Fruit fly (Drosophila melanogaster) whole organism, prepupa: ENCODE measurements around the gene mew.

Experiments used
- CG10669 ChIP-seq: fragments of 200-800 bp; sonication (Bioruptor generic); optimal IDR thresholded peaks from 3 replicates; lab custom pipeline; 2018; ENCODE audit warnings: missing biosample characterization, mild to moderate bottlenecking, missing genetic modification characterization, moderate library complexity
- CG11294 ChIP-seq: fragments of 200-800 bp; sonication (Bioruptor generic); IDR thresholded peaks from 2 replicates; pipeline ENCODE4 v1.3.6; 2022; ENCODE audit warnings: missing biosample characterization, missing genetic modification characterization
- CG11762 ChIP-seq: fragments of 200-800 bp; sonication (Bioruptor generic); optimal IDR thresholded peaks from 3 replicates; lab custom pipeline; 2016; ENCODE audit warnings: missing biosample characterization, missing genetic modification characterization; ENCODE audit not compliant: insufficient read depth
- CG11902 ChIP-seq: fragments of 200-800 bp; sonication (Bioruptor generic); optimal IDR thresholded peaks from 3 replicates; lab custom pipeline; 2016; ENCODE audit warnings: missing biosample characterization, missing genetic modification characterization
- CG15336 ChIP-seq: fragments of 200-800 bp; sonication (Bioruptor generic); IDR thresholded peaks from 2 replicates; pipeline ENCODE4 v1.3.6; 2022; ENCODE audit warnings: missing biosample characterization, missing genetic modification characterization
- CG16779 ChIP-seq: fragments of 200-800 bp; sonication (Bioruptor generic); optimal IDR thresholded peaks from 3 replicates; lab custom pipeline; 2017; ENCODE audit warnings: missing biosample characterization, mild to moderate bottlenecking, missing genetic modification characterization
- CG32006 ChIP-seq: fragments of 200-800 bp; sonication (Bioruptor generic); optimal IDR thresholded peaks from 3 replicates; lab custom pipeline; 2017; ENCODE audit warnings: missing biosample characterization, mild to moderate bottlenecking, missing genetic modification characterization
- CG3919 ChIP-seq: fragments of 200-800 bp; sonication (Bioruptor generic); optimal IDR thresholded peaks from 3 replicates; lab custom pipeline; 2016; ENCODE audit warnings: missing biosample characterization, missing genetic modification characterization
- CG4318 ChIP-seq: fragments of 200-800 bp; sonication (Bioruptor generic); optimal IDR thresholded peaks from 3 replicates; lab custom pipeline; 2017; ENCODE audit warnings: missing biosample characterization, mild to moderate bottlenecking, missing genetic modification characterization
- CG8119 ChIP-seq: fragments of 200-800 bp; sonication (Bioruptor generic); IDR thresholded peaks from 3 replicates; pipeline ENCODE4 v1.3.6; 2022; ENCODE audit warnings: missing biosample characterization, missing genetic modification characterization
- Eip78C ChIP-seq: fragments of 200-800 bp; sonication (Bioruptor generic); peaks from one replicate; lab custom pipeline; 2016; ENCODE audit warnings: missing biosample characterization, missing genetic modification characterization
- Ets96B ChIP-seq: fragments of 200-800 bp; optimal IDR thresholded peaks from 2 replicates; lab custom pipeline; 2019; ENCODE audit warnings: missing biosample characterization, mild to moderate bottlenecking, missing genetic modification characterization, moderate library complexity
- Gug ChIP-seq: fragments of 200-800 bp; sonication (Bioruptor generic); IDR thresholded peaks from 2 replicates; pipeline ENCODE4 v1.3.6; 2022; ENCODE audit warnings: missing biosample characterization, missing genetic modification characterization
- Hr38 ChIP-seq: sonication (Bioruptor generic); optimal IDR thresholded peaks from 2 replicates; lab custom pipeline; 2016; ENCODE audit warnings: missing biosample characterization, missing genetic modification characterization
- Hr39 ChIP-seq: fragments of 200-800 bp; sonication (Bioruptor generic); optimal IDR thresholded peaks from 2 replicates; lab custom pipeline; 2016; ENCODE audit warnings: missing biosample characterization, missing genetic modification characterization
- Lpt ChIP-seq: fragments of 200-800 bp; sonication (Bioruptor generic); optimal IDR thresholded peaks from 3 replicates; lab custom pipeline; 2016; ENCODE audit warnings: missing biosample characterization, missing genetic modification characterization
- Met ChIP-seq: fragments of 200-800 bp; sonication (Bioruptor generic); optimal IDR thresholded peaks from 3 replicates; lab custom pipeline; 2016; ENCODE audit warnings: missing biosample characterization, missing genetic modification characterization
- OdsH ChIP-seq: fragments of 200-800 bp; sonication (Bioruptor generic); optimal IDR thresholded peaks from 3 replicates; lab custom pipeline; 2016; ENCODE audit warnings: missing biosample characterization, missing genetic modification characterization
- Smox ChIP-seq: fragments of 200-800 bp; sonication (Bioruptor generic); optimal IDR thresholded peaks from 3 replicates; lab custom pipeline; 2016; ENCODE audit warnings: missing biosample characterization, missing genetic modification characterization
- Sox15 ChIP-seq: fragments of 200-800 bp; sonication (Bioruptor generic); optimal IDR thresholded peaks from 3 replicates; lab custom pipeline; 2016; ENCODE audit warnings: missing biosample characterization, missing genetic modification characterization
- achi ChIP-seq: fragments of 200-800 bp; sonication (Bioruptor generic); optimal IDR thresholded peaks from 3 replicates; lab custom pipeline; 2016; ENCODE audit warnings: missing biosample characterization, missing genetic modification characterization
- dac ChIP-seq: fragments of 200-800 bp; sonication (Bioruptor generic); optimal IDR thresholded peaks from 2 replicates; lab custom pipeline; 2017; ENCODE audit warnings: missing biosample characterization, mild to moderate bottlenecking, missing genetic modification characterization
- dsx ChIP-seq: fragments of 200-800 bp; optimal IDR thresholded peaks from 3 replicates; lab custom pipeline; 2019; ENCODE audit warnings: missing biosample characterization, mild to moderate bottlenecking, missing genetic modification characterization, moderate library complexity; ENCODE audit not compliant: poor library complexity, severe bottlenecking
- eg ChIP-seq: fragments of 200-800 bp; sonication (Bioruptor generic); IDR thresholded peaks from 3 replicates; pipeline ENCODE4 v1.3.6; 2022; ENCODE audit warnings: missing biosample characterization, missing genetic modification characterization
- fd59A ChIP-seq: fragments of 200-800 bp; sonication (Bioruptor generic); optimal IDR thresholded peaks from 2 replicates; lab custom pipeline; 2017; ENCODE audit warnings: missing biosample characterization, mild to moderate bottlenecking, missing genetic modification characterization, missing genetic modification reagents
- fkh ChIP-seq: fragments of 200-800 bp; sonication (Bioruptor generic); optimal IDR thresholded peaks from 3 replicates; lab custom pipeline; 2017; ENCODE audit warnings: missing biosample characterization, mild to moderate bottlenecking, missing genetic modification characterization, moderate library complexity
- lz ChIP-seq: fragments of 200-800 bp; sonication (Bioruptor generic); optimal IDR thresholded peaks from 3 replicates; lab custom pipeline; 2016; ENCODE audit warnings: missing biosample characterization, missing genetic modification characterization
- net ChIP-seq: fragments of 200-800 bp; sonication (Bioruptor generic); optimal IDR thresholded peaks from 3 replicates; lab custom pipeline; 2016; ENCODE audit warnings: missing biosample characterization, missing genetic modification characterization
- svp ChIP-seq: fragments of 200-800 bp; sonication (Bioruptor generic); peaks from one replicate; lab custom pipeline; 2016; ENCODE audit warnings: missing biosample characterization, missing genetic modification characterization
- topi ChIP-seq: fragments of 200-800 bp; sonication (Bioruptor generic); optimal IDR thresholded peaks from 3 replicates; lab custom pipeline; 2016; ENCODE audit warnings: missing biosample characterization, missing genetic modification characterization
- vri ChIP-seq: fragments of 200-800 bp; sonication (Bioruptor generic); optimal IDR thresholded peaks from 3 replicates; lab custom pipeline; 2016; ENCODE audit warnings: missing biosample characterization, mild to moderate bottlenecking, missing genetic modification characterization

Gene mew

DNA sequence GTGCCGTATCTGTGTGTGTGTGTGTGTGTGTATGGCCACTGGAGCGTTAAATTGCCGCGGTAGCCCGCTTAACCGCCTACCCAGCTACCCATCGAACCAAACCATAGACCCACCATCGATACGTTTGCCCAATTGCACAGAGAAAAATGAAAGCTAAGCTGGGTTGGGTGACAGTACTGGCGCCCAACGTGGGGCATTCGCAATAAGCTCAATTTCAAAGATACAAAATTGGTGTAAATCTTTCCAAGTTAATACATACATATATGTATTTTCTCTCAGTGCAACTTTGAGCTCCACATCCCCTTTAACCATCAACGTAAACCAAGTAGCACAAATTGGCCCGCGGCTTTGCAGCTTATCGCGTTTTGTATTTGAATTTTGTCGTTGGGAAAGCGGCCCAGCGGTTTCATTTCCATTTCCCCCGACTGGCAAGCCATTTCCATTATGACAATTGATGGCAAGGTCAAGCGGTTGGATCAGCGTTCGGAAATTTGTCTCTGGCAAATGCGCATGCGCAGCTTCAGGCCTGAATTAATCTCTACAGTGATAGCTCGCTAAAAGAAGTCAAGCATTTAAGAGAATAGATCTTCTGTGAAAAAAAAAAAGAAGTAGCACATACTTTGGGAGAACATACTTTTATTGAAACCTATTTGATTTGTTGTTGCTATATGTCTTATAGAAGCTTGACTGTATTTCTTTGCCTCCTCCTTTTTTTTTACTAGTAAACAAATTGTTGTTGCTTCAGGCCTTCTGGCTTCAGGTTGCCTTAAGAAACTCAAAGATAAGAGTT is 25.7 kb downstream of the mew start (continued):
- TF ChIP-seq CG11294 (GFP tag; lab: Robert Waterston, UW) (peak; percentile 65), CG11762 (GFP tag; lab: Kevin White, UChicago) (no peak), CG4318 (peak; percentile 53), Gug (GFP tag; lab: Robert Waterston, UW) (peak; percentile 58), fkh (peak; percentile 2)

DNA sequence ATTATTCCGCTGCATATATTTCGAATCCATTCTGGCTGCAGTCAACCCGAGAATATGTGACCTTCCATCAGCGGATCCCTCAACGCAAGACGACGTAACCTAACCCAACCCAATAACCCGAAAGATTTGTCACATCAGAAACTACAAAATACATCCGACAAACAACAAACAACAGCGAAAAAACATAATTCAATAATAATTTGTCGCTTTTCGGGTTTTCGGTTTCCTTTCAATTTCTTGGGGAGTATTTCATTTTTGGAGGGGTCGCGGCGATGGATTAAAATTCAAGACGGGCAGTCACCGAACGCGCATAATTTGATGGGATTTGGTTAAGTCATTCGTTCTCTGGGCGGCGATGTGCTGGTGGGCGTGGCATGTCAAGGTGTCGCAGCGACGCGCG is 27.3 kb downstream of the mew start:
- TF ChIP-seq lz (GFP tag; lab: Kevin White, UChicago) (no peak), CG10669 (GFP tag; lab: Kevin White, UChicago) (no peak), svp (GFP tag; lab: Kevin White, UChicago) (peak; percentile 28), vri (no peak), fd59A (GFP tag; lab: Kevin White, UChicago) (no peak)

DNA sequence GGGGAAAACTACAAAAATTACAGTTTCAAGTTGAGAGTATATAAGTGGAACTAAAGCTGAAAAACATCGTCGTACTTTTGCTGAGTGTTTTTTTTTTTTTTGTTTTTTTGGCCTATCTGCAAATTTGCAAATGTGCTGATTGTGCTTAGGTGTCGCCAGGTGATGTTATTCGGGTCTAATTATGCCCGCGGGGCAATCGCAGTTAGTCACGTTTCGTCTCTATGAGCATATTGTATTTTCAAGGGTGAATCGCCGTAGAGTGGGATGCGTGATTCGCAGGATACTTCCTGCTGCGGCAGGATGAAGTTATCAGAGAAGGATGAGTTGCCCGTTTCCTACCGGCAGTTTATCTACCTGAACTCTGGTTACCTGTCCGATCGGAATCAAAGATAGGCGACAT is 28.5 kb downstream of the mew start:
- TF ChIP-seq OdsH (GFP tag; lab: Kevin White, UChicago) (no peak), Hr38 (GFP tag; lab: Kevin White, UChicago) (no peak), CG32006 (GFP tag; lab: Kevin White, UChicago) (no peak), Lpt (GFP tag; lab: Kevin White, UChicago) (no peak), CG8119 (no peak), eg (GFP tag; lab: Robert Waterston, UW) (no peak), dac (no peak)

DNA sequence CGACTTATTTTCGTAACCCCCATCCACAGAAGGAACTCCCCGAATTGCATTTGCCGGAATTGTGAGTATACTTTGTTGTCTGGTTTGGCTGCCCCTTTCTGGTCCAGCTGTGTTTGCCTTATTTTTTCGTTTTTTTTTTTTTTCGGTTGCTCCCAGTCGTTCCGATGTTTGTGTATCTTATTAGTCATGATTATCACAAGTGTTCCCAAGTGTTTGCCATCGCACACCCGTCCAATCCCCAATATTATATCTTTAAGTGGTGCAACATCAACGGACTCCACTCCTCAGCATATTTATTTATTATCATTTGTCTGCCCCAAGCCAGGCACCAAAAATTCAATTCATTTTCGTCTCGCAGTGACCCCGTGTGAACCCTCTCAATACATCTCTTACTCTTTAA is 29.1 kb downstream of the mew start:
- TF ChIP-seq vri, result peak; percentile 29
- peak; percentile 56 for TF ChIP-seq fkh
- TF ChIP-seq svp (GFP tag; lab: Kevin White, UChicago), result peak; percentile 16
- no peak for TF ChIP-seq achi (GFP tag; lab: Kevin White, UChicago)

DNA sequence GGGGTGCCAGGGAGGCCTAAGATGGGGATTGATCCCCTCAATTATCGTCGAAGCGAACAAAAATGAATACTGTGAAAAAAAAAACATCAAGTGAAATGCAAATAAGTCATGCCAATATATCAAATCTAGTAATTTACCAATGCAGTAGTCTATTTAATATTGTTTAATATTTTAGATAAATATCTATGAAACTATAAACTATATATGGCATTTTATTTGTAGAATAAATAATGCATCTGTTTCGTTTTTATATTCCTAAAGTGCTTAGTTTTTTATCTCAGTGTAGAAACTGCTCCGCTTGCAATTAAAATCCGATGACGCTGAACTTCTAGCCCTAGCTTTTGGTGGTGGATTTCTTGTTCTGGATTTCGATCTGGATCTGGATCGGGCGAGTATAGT is 30.1 kb downstream of the mew start:
- TF ChIP-seq eg (GFP tag; lab: Robert Waterston, UW) (no peak), net (GFP tag; lab: Kevin White, UChicago) (no peak), CG3919 (GFP tag; lab: Kevin White, UChicago) (no peak), Eip78C (GFP tag; lab: Kevin White, UChicago) (peak; percentile 8), Hr39 (no peak)

DNA sequence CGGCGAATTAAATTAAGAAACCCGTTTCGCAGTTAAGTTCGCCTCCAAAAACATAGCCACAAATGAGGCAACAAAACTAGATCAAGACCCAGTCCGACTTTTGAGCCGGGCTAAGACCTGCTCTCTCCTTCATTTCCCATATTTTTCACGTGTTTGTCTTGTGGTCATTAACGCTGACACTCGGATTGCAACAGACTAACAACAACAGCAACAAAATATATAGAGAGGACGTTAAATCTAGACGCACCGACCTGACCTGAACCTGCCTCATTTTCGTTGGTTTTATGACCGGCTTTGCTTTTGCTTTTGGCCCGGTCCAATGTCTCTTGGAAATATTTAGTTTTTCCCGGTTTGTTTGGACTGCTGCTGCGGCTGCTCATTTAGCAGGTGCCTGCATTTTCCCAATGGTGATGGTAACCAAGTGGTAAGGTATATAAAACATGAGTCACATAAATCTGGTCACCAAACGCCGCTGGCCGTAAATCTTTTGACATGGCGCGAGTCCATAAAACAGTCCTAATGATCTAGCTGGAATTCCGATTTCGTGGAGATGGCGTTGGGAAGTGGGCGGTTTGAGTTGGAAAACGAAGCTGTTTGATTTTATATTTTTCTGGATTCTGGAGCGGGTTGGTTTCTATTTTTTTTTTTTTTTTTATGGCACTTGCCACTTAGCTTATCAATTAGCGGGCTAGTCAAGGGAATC is 30.6 kb downstream of the mew start:
- TF ChIP-seq fd59A (GFP tag; lab: Kevin White, UChicago) (no peak), net (GFP tag; lab: Kevin White, UChicago) (no peak), CG15336 (GFP tag; lab: Robert Waterston, UW) (no peak), Gug (GFP tag; lab: Robert Waterston, UW) (no peak), topi (GFP tag; lab: Kevin White, UChicago) (no peak), CG11902 (GFP tag; lab: Kevin White, UChicago) (no peak), Smox (GFP tag; lab: Kevin White, UChicago) (no peak), dsx (GFP tag; lab: Kevin White, UChicago) (no peak), Ets96B (tag; lab: Kevin White, UChicago) (no peak), Met (GFP tag; lab: Kevin White, UChicago) (no peak), CG16779 (tag; lab: Kevin White, UChicago) (no peak), Sox15 (no peak)
